Worm (Caenorhabditis elegans) whole organism, L2 larva: Measurements from ENCODE around the gene C02E7.10.

Experiments
- blmp-1 ChIP-seq: sonication (generic microtip); optimal IDR thresholded peaks from 2 replicates; lab custom pipeline; 2017; ENCODE audit warnings: missing genetic modification characterization, mild to moderate bottlenecking, missing compliant biosample characterization, antibody characterized with exemption, moderate library complexity; ENCODE audit not compliant: insufficient read depth
- fos-1 ChIP-seq: fragments of 150-350 bp; optimal IDR thresholded peaks from 2 replicates; lab custom pipeline; 2014; ENCODE audit warnings: missing biosample characterization, missing genetic modification characterization
- ztf-11 ChIP-seq: sonication (generic microtip); optimal IDR thresholded peaks from 2 replicates; lab custom pipeline; 2017; ENCODE audit warnings: missing biosample characterization, missing genetic modification characterization

DNA sequence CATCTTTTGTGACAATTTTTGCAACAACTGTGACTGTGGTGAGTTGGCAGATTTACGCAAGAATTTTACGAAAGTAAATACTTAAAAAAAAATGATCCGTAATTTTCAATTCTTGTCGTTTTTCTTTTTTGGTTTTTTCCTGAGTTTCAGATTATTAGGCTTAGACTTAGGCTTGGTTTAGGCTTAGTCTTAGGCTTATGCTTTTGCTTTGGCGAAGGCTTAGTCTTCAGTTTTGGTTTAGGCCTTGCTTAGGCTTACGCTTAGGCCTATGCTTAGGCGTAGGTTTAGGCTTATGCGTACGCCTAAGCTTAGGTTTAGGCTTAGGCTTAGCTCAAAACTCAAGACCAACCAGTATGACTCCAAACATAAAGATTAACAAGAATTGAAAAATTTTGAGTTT is 24.8 kb upstream of the C02E7.10 start:
- TF ChIP-seq fos-1 (no peak), ztf-11 (tag; lab: Kevin White, UChicago) (no peak), blmp-1 (tag; lab: Kevin White, UChicago) (no peak)
